Fruit fly (Drosophila melanogaster) whole organism, prepupa: ENCODE measurements around the gene cup.

Experiments used
- CG9139 ChIP-seq: fragments of 200-800 bp; sonication (Bioruptor generic); optimal IDR thresholded peaks from 3 replicates; lab custom pipeline; 2017; ENCODE audit warnings: missing biosample characterization, mild to moderate bottlenecking, missing genetic modification characterization
- Sox15 ChIP-seq: fragments of 200-800 bp; sonication (Bioruptor generic); optimal IDR thresholded peaks from 3 replicates; lab custom pipeline; 2016; ENCODE audit warnings: missing biosample characterization, missing genetic modification characterization
- achi ChIP-seq: fragments of 200-800 bp; sonication (Bioruptor generic); optimal IDR thresholded peaks from 3 replicates; lab custom pipeline; 2016; ENCODE audit warnings: missing biosample characterization, missing genetic modification characterization
- fkh ChIP-seq: fragments of 200-800 bp; sonication (Bioruptor generic); optimal IDR thresholded peaks from 3 replicates; lab custom pipeline; 2017; ENCODE audit warnings: missing biosample characterization, mild to moderate bottlenecking, missing genetic modification characterization, moderate library complexity
- pdm3 ChIP-seq: fragments of 200-800 bp; sonication (Bioruptor generic); optimal IDR thresholded peaks from 3 replicates; lab custom pipeline; 2016; ENCODE audit warnings: missing biosample characterization, missing genetic modification characterization
- topi ChIP-seq: fragments of 200-800 bp; sonication (Bioruptor generic); optimal IDR thresholded peaks from 3 replicates; lab custom pipeline; 2016; ENCODE audit warnings: missing biosample characterization, missing genetic modification characterization

DNA sequence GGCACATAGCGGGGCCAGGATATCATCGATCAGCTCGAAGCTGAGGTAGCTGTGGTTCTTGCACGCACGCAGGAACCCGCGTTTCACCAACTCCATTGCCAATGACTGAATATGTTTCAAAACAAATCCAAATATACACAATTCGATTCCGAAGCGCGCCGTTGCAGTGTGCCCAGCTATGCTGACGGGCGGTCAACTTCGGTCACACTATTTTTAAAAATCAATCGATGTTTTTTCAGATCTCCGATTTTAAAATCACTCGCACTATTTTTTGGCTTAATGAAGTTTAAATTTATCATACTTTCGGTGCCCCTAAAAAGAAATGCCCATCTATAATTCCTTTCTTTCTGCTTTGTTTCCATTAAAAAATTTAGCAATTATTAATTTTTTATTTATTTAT lies 14.0 kb downstream of the cup start, which contains the start of gene Nse1:
- TF ChIP-seq achi (GFP tag; lab: Kevin White, UChicago) (no peak), Sox15 (GFP tag; lab: Kevin White, UChicago) (no peak), topi (GFP tag; lab: Kevin White, UChicago) (no peak), fkh (no peak), pdm3 (GFP tag; lab: Kevin White, UChicago) (no peak), CG9139 (GFP tag; lab: Kevin White, UChicago) (no peak)
